Fruit fly (Drosophila melanogaster): Measurements from ENCODE around the gene Taf10.

- TF ChIP-seq Clk (GFP tag; optimal IDR thresholded peaks at IDR 0.05) (no peak), ovo (GFP tag; optimal IDR thresholded peaks at IDR 0.05) (no peak), bab1 (GFP tag; optimal IDR thresholded peaks at IDR 0.05) (no peak), CG7045 (GFP tag; optimal IDR thresholded peaks at IDR 0.05) (no peak), cnc (optimal IDR thresholded peaks at IDR 0.05) (no peak), CG12768 (GFP tag; optimal IDR thresholded peaks at IDR 0.05) (peak; percentile 42), CG14711 (tag; optimal IDR thresholded peaks at IDR 0.05) (no peak), CG7101 (tag; optimal IDR thresholded peaks at IDR 0.05) (no peak), tj (GFP tag; optimal IDR thresholded peaks at IDR 0.05) (no peak)
Observed at dm6 chr2L:2804634-2805311, 37.1 kb downstream of the Taf10 start, which contains the start of gene daw.

Data from whole organism, adult.